Fruit fly (Drosophila melanogaster) whole organism, embryonic: ENCODE results near the gene Hpd.

Source experiments
- ATbp ChIP-seq: fragments of 200-800 bp; sonication (Bioruptor generic); optimal IDR thresholded peaks from 2 replicates; lab custom pipeline; 2017; ENCODE audit warnings: missing biosample characterization, mild to moderate bottlenecking, missing genetic modification characterization, missing genetic modification reagents
- Adf1 ChIP-seq: fragments of 200-800 bp; sonication (Bioruptor generic); IDR thresholded peaks from 2 replicates; pipeline ENCODE4 v1.3.6; 2022; ENCODE audit warnings: missing biosample characterization, missing genetic modification characterization
- CG10209 ChIP-seq: fragments of 200-800 bp; sonication (Bioruptor generic); optimal IDR thresholded peaks from 3 replicates; lab custom pipeline; 2017; ENCODE audit warnings: missing biosample characterization, mild to moderate bottlenecking, missing genetic modification characterization, missing genetic modification reagents
- CG11398 ChIP-seq: fragments of 200-800 bp; sonication (Bioruptor generic); optimal IDR thresholded peaks from 2 replicates; lab custom pipeline; 2016; ENCODE audit warnings: missing biosample characterization, missing genetic modification characterization
- CG13775 ChIP-seq: fragments of 200-800 bp; sonication (Bioruptor generic); optimal IDR thresholded peaks from 3 replicates; lab custom pipeline; 2017; ENCODE audit warnings: missing biosample characterization, mild to moderate bottlenecking, missing genetic modification characterization
- CG15479 ChIP-seq: fragments of 200-800 bp; sonication (Bioruptor generic); optimal IDR thresholded peaks from 3 replicates; lab custom pipeline; 2019; ENCODE audit warnings: missing biosample characterization, mild to moderate bottlenecking, missing genetic modification characterization, moderate library complexity
- CG1603 ChIP-seq: fragments of 200-800 bp; sonication (Bioruptor generic); optimal IDR thresholded peaks from 2 replicates; lab custom pipeline; 2019; ENCODE audit warnings: missing biosample characterization, mild to moderate bottlenecking, missing genetic modification characterization, moderate library complexity
- CG16813 ChIP-seq: fragments of 200-800 bp; sonication (Bioruptor generic); IDR thresholded peaks from 3 replicates; pipeline ENCODE4 v1.3.6; 2022; ENCODE audit warnings: missing biosample characterization, missing genetic modification characterization; ENCODE audit not compliant: partially characterized antibody
- CG16863 ChIP-seq: fragments of 200-800 bp; sonication (Bioruptor generic); optimal IDR thresholded peaks from 3 replicates; lab custom pipeline; 2016; ENCODE audit warnings: missing biosample characterization, missing genetic modification characterization
- CG1792 ChIP-seq: fragments of 200-800 bp; sonication (Bioruptor generic); optimal IDR thresholded peaks from 2 replicates; lab custom pipeline; 2016; ENCODE audit warnings: missing biosample characterization, missing genetic modification characterization
- CG18476 ChIP-seq: fragments of 200-800 bp; sonication (Bioruptor generic); optimal IDR thresholded peaks from 2 replicates; lab custom pipeline; 2016; ENCODE audit warnings: missing biosample characterization, mild to moderate bottlenecking, missing genetic modification characterization
- CG18599 ChIP-seq: fragments of 200-800 bp; sonication (Bioruptor generic); optimal IDR thresholded peaks from 3 replicates; lab custom pipeline; 2017; ENCODE audit warnings: missing biosample characterization, missing genetic modification characterization, mild to moderate bottlenecking, moderate library complexity, missing genetic modification reagents
- CG2712 ChIP-seq: fragments of 200-800 bp; optimal IDR thresholded peaks from 3 replicates; lab custom pipeline; 2019; ENCODE audit warnings: missing biosample characterization, mild to moderate bottlenecking, missing genetic modification characterization, moderate library complexity
- CG33213 ChIP-seq: fragments of 200-800 bp; sonication (Bioruptor generic); optimal IDR thresholded peaks from 3 replicates; lab custom pipeline; 2016; ENCODE audit warnings: missing biosample characterization, missing genetic modification characterization
- CG3726 ChIP-seq: fragments of 200-800 bp; sonication (Bioruptor generic); IDR thresholded peaks from 3 replicates; pipeline ENCODE4, ENCODE4 v1.3.6; 2022; ENCODE audit warnings: missing biosample characterization, missing genetic modification characterization
- CG3995 ChIP-seq: fragments of 200-800 bp; sonication (Bioruptor generic); optimal IDR thresholded peaks from 3 replicates; lab custom pipeline; 2016; ENCODE audit warnings: missing biosample characterization, missing genetic modification characterization
- CG4328 ChIP-seq: fragments of 200-800 bp; sonication (Bioruptor generic); optimal IDR thresholded peaks from 3 replicates; lab custom pipeline; 2017; ENCODE audit warnings: missing biosample characterization, missing genetic modification reagents, missing genetic modification characterization
- CG5953 ChIP-seq: fragments of 200-800 bp; sonication (Bioruptor generic); IDR thresholded peaks from 2 replicates; pipeline ENCODE4 v1.3.6; 2022; ENCODE audit warnings: missing biosample characterization, missing genetic modification characterization
- CG6254 ChIP-seq: fragments of 200-800 bp; sonication (Bioruptor generic); optimal IDR thresholded peaks from 3 replicates; lab custom pipeline; 2017; ENCODE audit warnings: mild to moderate bottlenecking, missing biosample characterization, missing genetic modification reagents, missing genetic modification characterization
- CG9817 ChIP-seq: fragments of 200-800 bp; sonication (Bioruptor generic); optimal IDR thresholded peaks from 2 replicates; lab custom pipeline; 2018; ENCODE audit warnings: missing biosample characterization, mild to moderate bottlenecking, missing genetic modification characterization, moderate library complexity
- Chrac-16 ChIP-seq: fragments of 200-800 bp; sonication (Bioruptor generic); optimal IDR thresholded peaks from 3 replicates; lab custom pipeline; 2016; ENCODE audit warnings: missing biosample characterization, missing genetic modification characterization
- ERR ChIP-seq: fragments of 200-800 bp; sonication (Bioruptor generic); optimal IDR thresholded peaks from 2 replicates; lab custom pipeline; 2016; ENCODE audit warnings: missing biosample characterization, missing genetic modification characterization
- Eip74EF ChIP-seq, 2 experiments: fragments of 200-800 bp in 1 of 2; fragments of >200 bp in 1 of 2; sonication (Bioruptor generic) in 1 of 2; optimal IDR thresholded peaks; 2 replicates each; lab custom pipeline; 2017 to 2019; ENCODE audit warnings: missing biosample characterization in 2 of 2, missing genetic modification characterization in 2 of 2, mild to moderate bottlenecking in 1 of 2, moderate library complexity in 1 of 2
- Fer2 ChIP-seq: fragments of 200-800 bp; sonication (Bioruptor generic); optimal IDR thresholded peaks from 2 replicates; lab custom pipeline; 2018; ENCODE audit warnings: missing biosample characterization, mild to moderate bottlenecking, missing genetic modification characterization, moderate library complexity
- Fer3 ChIP-seq: fragments of 200-800 bp; sonication (Bioruptor generic); optimal IDR thresholded peaks from 2 replicates; lab custom pipeline; 2018; ENCODE audit warnings: missing biosample characterization, mild to moderate bottlenecking, missing genetic modification characterization, moderate library complexity
- GATAe ChIP-seq: fragments of 200-800 bp; sonication (Bioruptor generic); conservative IDR thresholded peaks from 2 replicates; pipeline ENCODE4 v1.3.6; 2022; ENCODE audit warnings: missing biosample characterization, missing genetic modification characterization
- Gsc ChIP-seq: fragments of 200-800 bp; sonication (Bioruptor generic); IDR thresholded peaks from 2 replicates; pipeline ENCODE4 v1.3.6; 2022; ENCODE audit warnings: missing biosample characterization, missing genetic modification characterization
- Hr39 ChIP-seq: fragments of >200 bp; optimal IDR thresholded peaks from 2 replicates; lab custom pipeline; 2017
- Hr51 ChIP-seq, 2 experiments: fragments of 200-800 bp; sonication (Bioruptor generic); optimal IDR thresholded peaks; 2 replicates in 1 of 2; 3 replicates in 1 of 2; lab custom pipeline; 2016 to 2018; ENCODE audit warnings: missing biosample characterization in 2 of 2, missing genetic modification characterization in 2 of 2, mild to moderate bottlenecking in 1 of 2, moderate library complexity in 1 of 2
- Mad ChIP-seq: fragments of 200-800 bp; sonication (Bioruptor generic); optimal IDR thresholded peaks from 2 replicates; lab custom pipeline; 2016; ENCODE audit warnings: missing biosample characterization, missing genetic modification characterization
- Mrtf ChIP-seq: fragments of 200-800 bp; sonication (Bioruptor generic); IDR thresholded peaks from 3 replicates; pipeline ENCODE4 v1.3.6; 2022; ENCODE audit warnings: missing biosample characterization, missing genetic modification characterization
- Sox102F ChIP-seq: fragments of 200-800 bp; sonication (Bioruptor generic); optimal IDR thresholded peaks from 2 replicates; lab custom pipeline; 2018; ENCODE audit warnings: missing biosample characterization, mild to moderate bottlenecking, missing genetic modification characterization, moderate library complexity
- ac ChIP-seq: fragments of 200-800 bp; sonication (Bioruptor generic); optimal IDR thresholded peaks from 3 replicates; lab custom pipeline; 2017; ENCODE audit warnings: missing biosample characterization, mild to moderate bottlenecking, missing genetic modification characterization
- ash1 ChIP-seq: fragments of 200-800 bp; sonication (Bioruptor generic); optimal IDR thresholded peaks from 2 replicates; lab custom pipeline; 2018; ENCODE audit warnings: missing biosample characterization, mild to moderate bottlenecking, missing genetic modification characterization
- cas ChIP-seq: fragments of 200-800 bp; sonication (Bioruptor generic); IDR thresholded peaks from 2 replicates; pipeline ENCODE4 v1.3.6; 2022; ENCODE audit warnings: missing biosample characterization, missing genetic modification characterization
- croc ChIP-seq: fragments of 200-800 bp; sonication (Bioruptor generic); conservative IDR thresholded peaks from 3 replicates; pipeline ENCODE4 v1.3.6; 2022; ENCODE audit warnings: missing biosample characterization, missing genetic modification characterization
- dan ChIP-seq: fragments of 200-800 bp; sonication (Bioruptor generic); IDR thresholded peaks from 2 replicates; pipeline ENCODE4 v1.3.6; 2022; ENCODE audit warnings: missing biosample characterization, missing genetic modification characterization
- gce ChIP-seq: fragments of 200-800 bp; sonication (Bioruptor generic); IDR thresholded peaks from 3 replicates; pipeline ENCODE4 v1.3.6; 2022; ENCODE audit warnings: missing biosample characterization, missing genetic modification characterization
- ind ChIP-seq: fragments of 200-800 bp; sonication (Bioruptor generic); optimal IDR thresholded peaks from 3 replicates; lab custom pipeline; 2016; ENCODE audit warnings: missing biosample characterization, missing genetic modification characterization
- kay ChIP-seq: fragments of 200-800 bp; sonication (Bioruptor generic); optimal IDR thresholded peaks from 2 replicates; lab custom pipeline; 2016; ENCODE audit warnings: missing biosample characterization, missing genetic modification characterization
- lilli ChIP-seq: fragments of 200-800 bp; sonication (Bioruptor generic); optimal IDR thresholded peaks from 3 replicates; lab custom pipeline; 2016; ENCODE audit warnings: missing biosample characterization, missing genetic modification characterization
- nau ChIP-seq: fragments of 200-800 bp; sonication (Bioruptor generic); optimal IDR thresholded peaks from 3 replicates; lab custom pipeline; 2017; ENCODE audit warnings: missing biosample characterization, mild to moderate bottlenecking, missing genetic modification characterization, missing genetic modification reagents
- nerfin-1 ChIP-seq: fragments of 200-800 bp; sonication (Bioruptor generic); optimal IDR thresholded peaks from 3 replicates; lab custom pipeline; 2019; ENCODE audit warnings: missing biosample characterization, mild to moderate bottlenecking, missing genetic modification characterization, moderate library complexity
- pzg ChIP-seq: fragments of 200-800 bp; sonication (Bioruptor generic); optimal IDR thresholded peaks from 3 replicates; lab custom pipeline; 2018; ENCODE audit warnings: missing biosample characterization, mild to moderate bottlenecking, missing genetic modification characterization, moderate library complexity
- sens ChIP-seq: fragments of 200-800 bp; sonication (Bioruptor generic); peaks from one replicate; lab custom pipeline; 2016; ENCODE audit warnings: missing biosample characterization, missing genetic modification characterization
- seq ChIP-seq: fragments of 200-800 bp; sonication (Bioruptor generic); IDR thresholded peaks from 2 replicates; pipeline ENCODE4 v1.3.6; 2022; ENCODE audit warnings: missing biosample characterization, missing genetic modification characterization
- shn ChIP-seq: fragments of 200-800 bp; sonication (Bioruptor generic); optimal IDR thresholded peaks from 3 replicates; lab custom pipeline; 2016; ENCODE audit warnings: missing biosample characterization, missing genetic modification characterization
- slou ChIP-seq: fragments of 200-800 bp; sonication (Bioruptor generic); optimal IDR thresholded peaks from 3 replicates; lab custom pipeline; 2016; ENCODE audit warnings: missing biosample characterization, missing genetic modification characterization
- stwl ChIP-seq: fragments of 200-800 bp; sonication (Bioruptor generic); optimal IDR thresholded peaks from 3 replicates; lab custom pipeline; 2018; ENCODE audit warnings: missing biosample characterization, mild to moderate bottlenecking, missing genetic modification characterization, moderate library complexity
- vvl ChIP-seq: fragments of 200-800 bp; sonication (Bioruptor generic); IDR thresholded peaks from 2 replicates; pipeline ENCODE4 v1.3.6; 2022; ENCODE audit warnings: missing biosample characterization, missing genetic modification characterization
- z ChIP-seq: fragments of 200-800 bp; sonication (Bioruptor generic); IDR thresholded peaks from 3 replicates; pipeline ENCODE4 v1.3.6; 2022; ENCODE audit warnings: missing biosample characterization, missing genetic modification characterization

The Hpd gene

DNA sequence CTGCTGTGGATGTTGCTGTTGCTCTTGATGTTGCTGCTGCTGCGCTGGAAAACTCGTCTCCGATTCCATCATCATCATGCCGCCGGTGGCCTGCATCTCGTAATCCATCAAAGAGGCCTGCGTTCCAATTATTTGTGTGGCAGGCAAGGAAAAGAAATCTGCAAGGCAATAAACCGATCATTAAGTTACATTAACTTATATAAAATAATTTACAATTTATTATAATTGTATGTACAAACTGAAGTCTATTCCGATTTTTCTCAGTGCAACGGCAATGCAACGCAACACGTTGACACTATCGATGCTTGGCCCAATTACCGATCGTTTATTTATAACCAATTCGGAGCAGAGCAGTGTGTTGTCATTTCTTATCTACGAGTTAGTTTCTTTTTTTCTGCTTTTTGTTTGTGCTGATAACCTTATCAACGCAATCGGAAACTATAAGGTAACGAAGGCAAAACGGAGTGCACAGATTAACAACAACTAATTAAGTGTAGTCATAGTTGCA, 31.4 kb upstream of the Hpd start (continued):
- TF ChIP-seq CG16863 (GFP tag; lab: Kevin White, UChicago), result no peak
- TF ChIP-seq z (GFP tag; lab: Robert Waterston, UW), result no peak
- peak; percentile 78 for TF ChIP-seq vvl (GFP tag; lab: Robert Waterston, UW)
- TF ChIP-seq Hr39 (lab: Kevin White, UChicago), result no peak
- no peak for TF ChIP-seq CG11398 (GFP tag; lab: Kevin White, UChicago)
- TF ChIP-seq CG2712 (tag; lab: Kevin White, UChicago), result peak; percentile 57
- TF ChIP-seq CG4328 (GFP tag; lab: Kevin White, UChicago), result peak; percentile 18
- TF ChIP-seq CG5953 (GFP tag; lab: Robert Waterston, UW), result no peak
- no peak for TF ChIP-seq pzg (GFP tag; lab: Kevin White, UChicago)
- TF ChIP-seq CG18599, result peak; percentile 41
- TF ChIP-seq CG18476 (GFP tag; lab: Kevin White, UChicago), result peak; percentile 6
- TF ChIP-seq croc (GFP tag; lab: Robert Waterston, UW), result peak; percentile 13; the same call in 1 of the 3 replicates
- no peak for TF ChIP-seq CG16813
- TF ChIP-seq sens (GFP tag; lab: Kevin White, UChicago), result peak; percentile 26
- peak; percentile 69 for TF ChIP-seq seq (GFP tag; lab: Robert Waterston, UW)
- TF ChIP-seq dan (GFP tag; lab: Robert Waterston, UW), result no peak
- TF ChIP-seq Hr51 (GFP tag; optimal IDR thresholded peaks at IDR 0.05; lab: Kevin White, UChicago), result peak in 1 of 2 experiments; percentile 70
- TF ChIP-seq ERR, result no peak
- TF ChIP-seq ATbp (GFP tag; lab: Kevin White, UChicago), result peak; percentile 62
- no peak for TF ChIP-seq Fer2 (tag; lab: Kevin White, UChicago)
- TF ChIP-seq Chrac-16 (GFP tag; lab: Kevin White, UChicago), result no peak
- peak; percentile 1 for TF ChIP-seq Fer3 (tag; lab: Kevin White, UChicago)
- 0 out of 3 replicates have a peak, but pooled peaks have one; percentile 35 for TF ChIP-seq CG3726 (GFP tag; lab: Robert Waterston, UW)
- TF ChIP-seq CG6254 (GFP tag; lab: Kevin White, UChicago), result peak; percentile 71
- TF ChIP-seq ac, result peak; percentile 30
- TF ChIP-seq Mad, result peak; percentile 13
- peak in 1 of 2 experiments; percentile 1 for TF ChIP-seq Eip74EF (GFP tag; optimal IDR thresholded peaks at IDR 0.05; lab: Kevin White, UChicago)
- no peak for TF ChIP-seq CG33213 (GFP tag; lab: Kevin White, UChicago)
- TF ChIP-seq nau (GFP tag; lab: Kevin White, UChicago), result peak; percentile 11
- TF ChIP-seq shn, result no peak
- no peak for TF ChIP-seq slou
- TF ChIP-seq CG15479 (GFP tag; lab: Kevin White, UChicago), result no peak
- no peak for TF ChIP-seq CG9817 (tag; lab: Kevin White, UChicago)
- no peak for TF ChIP-seq Adf1 (GFP tag; lab: Robert Waterston, UW)
- TF ChIP-seq lilli, result peak; percentile 0
- no peak for TF ChIP-seq stwl (tag; lab: Kevin White, UChicago)
- TF ChIP-seq nerfin-1 (tag; lab: Kevin White, UChicago), result no peak
- TF ChIP-seq CG10209 (GFP tag; lab: Kevin White, UChicago), result peak; percentile 24
- TF ChIP-seq CG13775, result peak; percentile 34
- TF ChIP-seq Gsc (GFP tag; lab: Robert Waterston, UW), result no peak
- peak; percentile 67 for TF ChIP-seq CG1603
- TF ChIP-seq Sox102F (GFP tag; lab: Kevin White, UChicago), result peak; percentile 67
- no peak for TF ChIP-seq CG1792 (GFP tag; lab: Kevin White, UChicago)
- TF ChIP-seq ind (GFP tag; lab: Kevin White, UChicago), result peak; percentile 32
- no peak for TF ChIP-seq cas
- TF ChIP-seq kay (GFP tag; lab: Kevin White, UChicago), result no peak
- TF ChIP-seq Mrtf, result peak; percentile 60; the same call in 1 of the 3 replicates
- peak; percentile 59; the same call in 1 of the 3 replicates for TF ChIP-seq gce (GFP tag; lab: Robert Waterston, UW)
- TF ChIP-seq CG3995 (GFP tag; lab: Kevin White, UChicago), result no peak
- TF ChIP-seq GATAe (GFP tag; lab: Robert Waterston, UW), result 0 out of 2 replicates have a peak, but pooled peaks have one; percentile 21
- no peak for TF ChIP-seq ash1 (GFP tag; lab: Kevin White, UChicago)
